Worm (Caenorhabditis elegans): ENCODE results near the gene T05G5.5.

T05G5.5 gene

DNA sequence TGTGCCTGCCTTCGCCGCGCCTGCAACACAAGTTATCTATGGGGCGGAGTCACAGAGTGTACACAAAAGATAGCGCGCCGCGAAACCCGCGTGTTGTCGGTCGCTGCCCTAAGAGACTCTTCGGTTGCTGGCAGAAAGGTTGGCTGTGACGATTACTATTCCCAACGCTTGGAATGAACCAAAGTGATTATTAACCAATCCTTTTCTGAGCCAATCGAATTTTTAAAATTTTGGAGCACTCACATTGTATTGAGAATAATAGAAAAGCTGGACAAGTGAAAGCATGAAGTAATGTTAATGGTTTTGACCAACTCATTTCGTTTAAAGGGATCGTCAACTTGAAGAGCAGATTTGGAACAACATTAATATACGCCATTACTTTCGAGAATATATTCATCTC is 34.0 kb downstream of the T05G5.5 start (continued):
- TF ChIP-seq dmd-8 (GFP tag; IDR thresholded peaks at IDR 0.05) (no peak), nhr-6 (tag; optimal IDR thresholded peaks at IDR 0.05) (peak; percentile 65), dpl-1 (GFP tag; optimal IDR thresholded peaks at IDR 0.05) (peak; percentile 30), lin-15B (tag; optimal IDR thresholded peaks at IDR 0.05) (peak; percentile 46), snpc-4 (tag; optimal IDR thresholded peaks at IDR 0.05) (peak; percentile 91), tra-1 (GFP tag; IDR thresholded peaks at IDR 0.05) (peak; percentile 28; the same call in 1 of the 2 replicates), nhr-237 (tag; optimal IDR thresholded peaks at IDR 0.05) (no peak), hlh-11 (tag; optimal IDR thresholded peaks at IDR 0.05) (peak; percentile 70), ctbp-1 (GFP tag; IDR thresholded peaks at IDR 0.05) (no peak), daf-8 (GFP tag; IDR thresholded peaks at IDR 0.05) (no peak), nhr-76 (tag; optimal IDR thresholded peaks at IDR 0.05) (no peak), ceh-82 (tag; optimal IDR thresholded peaks at IDR 0.05) (no peak), fkh-10 (GFP tag; optimal IDR thresholded peaks at IDR 0.05) (no peak), jun-1 (tag; optimal IDR thresholded peaks at IDR 0.05) (peak; percentile 7), nhr-28 (tag; optimal IDR thresholded peaks at IDR 0.05) (peak; percentile 40), pha-4 (GFP tag; IDR thresholded peaks at IDR 0.05) (peak; percentile 48; the same call in 1 of the 2 replicates), pha-4 (tag; optimal IDR thresholded peaks at IDR 0.05) (no peak), nhr-48 (tag; optimal IDR thresholded peaks at IDR 0.05) (peak; percentile 63), daf-12 (tag; optimal IDR thresholded peaks at IDR 0.05) (no peak), aha-1 (tag) (peak; percentile 60), nhr-77 (tag; optimal IDR thresholded peaks at IDR 0.05) (no peak), ama-1 (optimal IDR thresholded peaks at IDR 0.05) (peak; percentile 94), F26F4.8 (GFP tag; conservative IDR thresholded peaks at IDR 0.05) (no peak), set-16 (GFP tag; IDR thresholded peaks at IDR 0.05) (no peak), T20F7.1 (GFP tag; optimal IDR thresholded peaks at IDR 0.05) (no peak), ZK337.2 (GFP tag; IDR thresholded peaks at IDR 0.05) (0 out of 2 replicates have a peak, but pooled peaks have one; percentile 12), skn-1 (tag; optimal IDR thresholded peaks at IDR 0.05) (no peak), arid-1 (GFP tag; conservative IDR thresholded peaks at IDR 0.05) (no peak), vab-7 (GFP tag; IDR thresholded peaks at IDR 0.05) (no peak), snpc-1.2 (GFP tag; IDR thresholded peaks at IDR 0.05) (no peak; the same call in 1 of the 2 replicates), zfp-3 (GFP tag; conservative IDR thresholded peaks at IDR 0.05) (no peak), mxl-2 (GFP tag; conservative IDR thresholded peaks at IDR 0.05) (no peak), egl-43 (GFP tag; IDR thresholded peaks at IDR 0.05) (no peak), duxl-1 (tag; optimal IDR thresholded peaks at IDR 0.05; ENCODE audit: poor library complexity) (peak; percentile 48), lin-1 (GFP tag; IDR thresholded peaks at IDR 0.05) (peak; percentile 82; the same call in 1 of the 2 replicates), lin-29 (GFP tag; IDR thresholded peaks at IDR 0.05) (no peak), rbr-2 (tag; optimal IDR thresholded peaks at IDR 0.05) (peak; percentile 20), ceh-28 (tag; optimal IDR thresholded peaks at IDR 0.05) (no peak), F10B5.3 (tag; optimal IDR thresholded peaks at IDR 0.05) (peak; percentile 64), mdl-1 (tag; optimal IDR thresholded peaks at IDR 0.05) (no peak), aly-2 (tag; optimal IDR thresholded peaks at IDR 0.05) (no peak), ztf-11 (tag; optimal IDR thresholded peaks at IDR 0.05) (no peak), dmd-6 (GFP tag; IDR thresholded peaks at IDR 0.05) (peak; percentile 63), nhr-11 (tag; optimal IDR thresholded peaks at IDR 0.05) (peak; percentile 15), Y75B8A.6 (GFP tag; IDR thresholded peaks at IDR 0.05) (no peak), madf-5 (GFP tag; IDR thresholded peaks at IDR 0.05) (no peak), hlh-30 (tag; optimal IDR thresholded peaks at IDR 0.05; ENCODE audit: insufficient read depth) (peak; percentile 68), gei-8 (GFP tag; optimal IDR thresholded peaks at IDR 0.05) (no peak), nhr-10 (tag; optimal IDR thresholded peaks at IDR 0.05) (no peak), dmd-9 (GFP tag; IDR thresholded peaks at IDR 0.05) (no peak), lim-7 (GFP tag; IDR thresholded peaks at IDR 0.05) (no peak), nhr-111 (GFP tag; optimal IDR thresholded peaks at IDR 0.05) (no peak), ceh-44 (GFP tag; IDR thresholded peaks at IDR 0.05) (no peak)

Measured in whole organism, L4 larva.